Comparison of ENCODE assay signal across 1 fruit fly cellular context in genomic region chr3R:20635735-20636134, dm6.
A peak's percentile ranks its signal among the peaks of the same experiment; 100 is the strongest.
TF ChIP-seq lines count a peak whose summit lies in the region.

No protein-coding gene starts in this region.

TF ChIP-seq in whole organism, embryonic, 481 proteins besides CTCF, POLR2A, EP300 and RAD21 (continued from another document):
- TF ChIP-seq chm (GFP tag; IDR thresholded peaks at IDR 0.05; lab: Robert Waterston, UW) (peak; percentile 46), MBD-R2 (GFP tag; IDR thresholded peaks at IDR 0.05; lab: Robert Waterston, UW) (peak; percentile 41; the same call in 1 of the 2 replicates), sim (GFP tag; IDR thresholded peaks at IDR 0.05; lab: Robert Waterston, UW) (no peak), ci (GFP tag; IDR thresholded peaks at IDR 0.05; lab: Robert Waterston, UW) (peak; percentile 58; the same call in 1 of the 3 replicates), seq (GFP tag; IDR thresholded peaks at IDR 0.05; lab: Robert Waterston, UW) (peak; percentile 62), CG7963 (GFP tag; IDR thresholded peaks at IDR 0.05; lab: Robert Waterston, UW; ENCODE audit: partially characterized antibody) (0 out of 3 replicates have a peak, but pooled peaks have one; percentile 37), MESR4 (GFP tag; optimal IDR thresholded peaks at IDR 0.05; lab: Kevin White, UChicago) (peak; percentile 8), nerfin-1 (tag; optimal IDR thresholded peaks at IDR 0.05; lab: Kevin White, UChicago) (peak; percentile 90), CG6254 (GFP tag; optimal IDR thresholded peaks at IDR 0.05; lab: Kevin White, UChicago) (peak; percentile 100), CG12071 (GFP tag; optimal IDR thresholded peaks at IDR 0.05; lab: Kevin White, UChicago) (peak; percentile 15), E2f1 (GFP tag; IDR thresholded peaks at IDR 0.05; lab: Robert Waterston, UW) (peak; percentile 28; the same call in 1 of the 2 replicates), zfh1 (GFP tag; IDR thresholded peaks at IDR 0.05; lab: Robert Waterston, UW) (0 out of 3 replicates have a peak, but pooled peaks have one; percentile 18), NC2α (GFP tag; optimal IDR thresholded peaks at IDR 0.05; lab: Kevin White, UChicago) (peak; percentile 16)
